Worm (Caenorhabditis elegans): ENCODE results near the gene popl-7.
A peak's percentile ranks its signal among the peaks of the same experiment; 100 is the strongest.

Gene popl-7

DNA sequence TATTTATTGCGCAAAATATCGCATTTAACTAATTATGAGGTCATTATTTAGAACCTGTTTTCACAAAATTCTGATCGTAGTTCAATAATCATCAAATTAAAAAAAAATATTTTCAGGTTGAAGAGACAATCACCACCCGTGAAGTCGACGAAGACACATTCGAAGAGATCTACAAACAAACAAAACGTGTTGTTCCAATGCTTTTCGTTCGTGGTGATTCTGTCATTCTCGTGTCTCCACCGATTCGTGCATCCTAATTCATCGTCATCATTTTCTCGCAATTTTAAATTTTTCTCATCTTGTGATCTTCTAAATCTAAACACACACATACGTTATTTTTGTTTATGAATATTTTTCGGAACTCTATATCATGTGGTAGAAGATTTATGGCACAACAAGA is 18.3 kb downstream of the popl-7 start (continued):
- TF ChIP-seq sdz-12 (GFP tag; optimal IDR thresholded peaks at IDR 0.05) (peak; percentile 29), nhr-10 (tag; optimal IDR thresholded peaks at IDR 0.05) (peak; percentile 90), jun-1 (tag; optimal IDR thresholded peaks at IDR 0.05) (peak; percentile 13), ctbp-1 (GFP tag; IDR thresholded peaks at IDR 0.05) (peak; percentile 50; the same call in 1 of the 2 replicates), mep-1 (tag; optimal IDR thresholded peaks at IDR 0.05) (peak; percentile 83), unc-39 (tag; optimal IDR thresholded peaks at IDR 0.05) (no peak), F37D6.2 (tag; optimal IDR thresholded peaks at IDR 0.05) (no peak), daf-19 (GFP tag; conservative IDR thresholded peaks at IDR 0.05) (peak; percentile 81), set-16 (GFP tag; IDR thresholded peaks at IDR 0.05) (no peak), Y5F2A.4 (GFP tag; optimal IDR thresholded peaks at IDR 0.05) (no peak), F49E8.2 (tag; optimal IDR thresholded peaks at IDR 0.05; ENCODE audit: borderline replicate concordance) (no peak), lin-1 (GFP tag; IDR thresholded peaks at IDR 0.05) (peak; percentile 55; the same call in 1 of the 2 replicates), ama-1 (optimal IDR thresholded peaks at IDR 0.05) (peak; percentile 94), lin-39 (tag; optimal IDR thresholded peaks at IDR 0.05) (no peak), T20F7.1 (GFP tag; optimal IDR thresholded peaks at IDR 0.05) (peak; percentile 43), madf-5 (GFP tag; IDR thresholded peaks at IDR 0.05) (no peak), nhr-28 (tag; optimal IDR thresholded peaks at IDR 0.05) (peak; percentile 32), attf-4 (tag; optimal IDR thresholded peaks at IDR 0.05) (no peak), ces-1 (GFP tag; optimal IDR thresholded peaks at IDR 0.05) (no peak), ceh-62 (tag; optimal IDR thresholded peaks at IDR 0.05) (no peak), Y75B8A.6 (GFP tag; IDR thresholded peaks at IDR 0.05) (no peak), T26A8.4 (GFP tag; IDR thresholded peaks at IDR 0.05) (peak; percentile 69), mxl-3 (GFP tag; optimal IDR thresholded peaks at IDR 0.05) (no peak), hif-1 (tag; optimal IDR thresholded peaks at IDR 0.05) (peak in 1 of 2 experiments; percentile 45), lin-15B (tag; optimal IDR thresholded peaks at IDR 0.05) (no peak), mdt-29 (GFP tag; IDR thresholded peaks at IDR 0.05) (no peak)

DNA sequence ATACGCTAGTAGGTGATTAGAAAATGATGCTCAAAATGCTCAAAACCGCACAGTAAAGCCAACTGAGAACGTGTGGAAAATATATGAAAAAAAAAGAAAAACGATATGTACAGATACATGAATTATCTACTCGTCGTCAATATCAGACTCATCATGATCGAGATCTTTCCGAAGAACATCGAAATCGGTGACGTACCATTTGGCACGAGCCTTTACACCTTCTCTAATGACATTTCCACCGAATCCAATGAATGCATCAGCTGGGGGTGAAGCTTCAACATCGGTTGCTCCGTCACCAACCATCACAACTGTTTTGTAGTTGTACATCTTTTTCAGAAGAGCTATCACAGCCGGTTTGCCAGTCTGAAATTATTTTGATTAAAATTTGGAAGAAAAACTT is 18.7 kb downstream of the popl-7 start:
- TF ChIP-seq hif-1 (tag; optimal IDR thresholded peaks at IDR 0.05) (no peak), snpc-1.2 (GFP tag; IDR thresholded peaks at IDR 0.05) (0 out of 2 replicates have a peak, but pooled peaks have one; percentile 11), mxl-2 (GFP tag; conservative IDR thresholded peaks at IDR 0.05) (no peak), zag-1 (tag; optimal IDR thresholded peaks at IDR 0.05) (no peak), dve-1 (tag; optimal IDR thresholded peaks at IDR 0.05; ENCODE audit: insufficient read depth) (no peak), ceh-44 (GFP tag; IDR thresholded peaks at IDR 0.05) (no peak), skn-1 (tag; optimal IDR thresholded peaks at IDR 0.05) (no peak), mep-1 (tag; optimal IDR thresholded peaks at IDR 0.05) (no peak), lin-1 (GFP tag; IDR thresholded peaks at IDR 0.05) (peak; percentile 38; the same call in 1 of the 2 replicates), lin-38 (GFP tag; IDR thresholded peaks at IDR 0.05) (no peak), nhr-111 (GFP tag; optimal IDR thresholded peaks at IDR 0.05) (peak; percentile 43), unc-130 (GFP tag; optimal IDR thresholded peaks at IDR 0.05) (no peak), F37D6.2 (tag; optimal IDR thresholded peaks at IDR 0.05) (no peak), tra-1 (GFP tag; IDR thresholded peaks at IDR 0.05) (0 out of 2 replicates have a peak, but pooled peaks have one; percentile 26), T26A8.4 (GFP tag; IDR thresholded peaks at IDR 0.05) (no peak), hmg-1.1 (GFP tag; IDR thresholded peaks at IDR 0.05) (no peak), lin-29 (GFP tag; IDR thresholded peaks at IDR 0.05) (no peak), zip-11 (GFP tag; IDR thresholded peaks at IDR 0.05) (no peak), nhr-102 (tag; optimal IDR thresholded peaks at IDR 0.05) (no peak), sdz-12 (GFP tag; optimal IDR thresholded peaks at IDR 0.05) (no peak), ceh-32 (tag; optimal IDR thresholded peaks at IDR 0.05; ENCODE audit: poor library complexity) (no peak), vab-7 (GFP tag; IDR thresholded peaks at IDR 0.05) (no peak), dpl-1 (GFP tag; optimal IDR thresholded peaks at IDR 0.05) (no peak), egl-27 (tag; optimal IDR thresholded peaks at IDR 0.05) (no peak), nhr-42 (GFP tag; IDR thresholded peaks at IDR 0.05) (peak; percentile 33; the same call in 1 of the 2 replicates), rbr-2 (tag; optimal IDR thresholded peaks at IDR 0.05) (no peak), aly-2 (tag; optimal IDR thresholded peaks at IDR 0.05) (no peak), nhr-76 (tag; optimal IDR thresholded peaks at IDR 0.05) (no peak), daf-12 (tag; optimal IDR thresholded peaks at IDR 0.05) (no peak), fkh-10 (GFP tag; optimal IDR thresholded peaks at IDR 0.05) (no peak), nhr-77 (tag; optimal IDR thresholded peaks at IDR 0.05) (no peak), lin-13 (GFP tag; optimal IDR thresholded peaks at IDR 0.05) (no peak)
